Fruit fly (Drosophila melanogaster) whole organism, embryonic: ENCODE results near the gene Glg1.

Source experiments
- Abd-B ChIP-seq: fragments of 200-800 bp; sonication (Bioruptor generic); optimal IDR thresholded peaks from 2 replicates; lab custom pipeline; 2018; ENCODE audit warnings: missing biosample characterization, mild to moderate bottlenecking, missing genetic modification characterization, moderate library complexity
- Ada2b ChIP-seq: fragments of 200-800 bp; sonication (Bioruptor generic); IDR thresholded peaks from 2 replicates; pipeline ENCODE4 v1.3.6; 2022; ENCODE audit warnings: missing biosample characterization, missing genetic modification characterization
- B-H2 ChIP-seq: fragments of 200-800 bp; sonication (Bioruptor generic); optimal IDR thresholded peaks from 2 replicates; lab custom pipeline; 2018; ENCODE audit warnings: missing biosample characterization, mild to moderate bottlenecking, missing genetic modification characterization
- BEAF-32 ChIP-seq: fragments of 200-800 bp; sonication (Bioruptor generic); optimal IDR thresholded peaks from 3 replicates; lab custom pipeline; 2017; ENCODE audit warnings: missing biosample characterization, missing genetic modification characterization, mild to moderate bottlenecking, moderate library complexity, missing genetic modification reagents
- CG10147 ChIP-seq: fragments of 200-800 bp; sonication (Bioruptor generic); optimal IDR thresholded peaks from 2 replicates; lab custom pipeline; 2019; ENCODE audit warnings: missing biosample characterization, mild to moderate bottlenecking, missing genetic modification characterization, moderate library complexity
- CG13287 ChIP-seq: fragments of 200-800 bp; sonication (Bioruptor generic); IDR thresholded peaks from 2 replicates; pipeline ENCODE4 v1.3.6; 2022; ENCODE audit warnings: missing biosample characterization, missing genetic modification characterization; ENCODE audit not compliant: partially characterized antibody
- CG1602 ChIP-seq: fragments of 200-800 bp; sonication (Bioruptor generic); optimal IDR thresholded peaks from 3 replicates; lab custom pipeline; 2016; ENCODE audit warnings: missing biosample characterization, missing genetic modification characterization
- CG1832 ChIP-seq: fragments of 200-800 bp; sonication (Bioruptor generic); optimal IDR thresholded peaks from 2 replicates; lab custom pipeline; 2017; ENCODE audit warnings: missing biosample characterization, mild to moderate bottlenecking, missing genetic modification characterization, inconsistent platforms
- CG18764 ChIP-seq: fragments of 200-800 bp; sonication (Bioruptor generic); optimal IDR thresholded peaks from 3 replicates; lab custom pipeline; 2016; ENCODE audit warnings: missing biosample characterization, missing genetic modification characterization
- CG2712 ChIP-seq: fragments of 200-800 bp; optimal IDR thresholded peaks from 3 replicates; lab custom pipeline; 2019; ENCODE audit warnings: missing biosample characterization, mild to moderate bottlenecking, missing genetic modification characterization, moderate library complexity
- CG31388 ChIP-seq: fragments of 200-800 bp; sonication (Bioruptor generic); optimal IDR thresholded peaks from 2 replicates; lab custom pipeline; 2016; ENCODE audit warnings: missing biosample characterization, missing genetic modification characterization
- CG4282 ChIP-seq: fragments of 200-800 bp; sonication (Bioruptor generic); optimal IDR thresholded peaks from 2 replicates; lab custom pipeline; 2016; ENCODE audit warnings: missing biosample characterization, missing genetic modification characterization
- CG4424 ChIP-seq: fragments of 200-800 bp; sonication (Bioruptor generic); optimal IDR thresholded peaks from 3 replicates; lab custom pipeline; 2016; ENCODE audit warnings: missing biosample characterization, missing genetic modification characterization
- CG4707 ChIP-seq: fragments of 200-800 bp; sonication (Bioruptor generic); optimal IDR thresholded peaks from 2 replicates; lab custom pipeline; 2018; ENCODE audit warnings: missing biosample characterization, mild to moderate bottlenecking, missing genetic modification characterization, moderate library complexity
- CG6791 ChIP-seq: fragments of 200-800 bp; sonication (Bioruptor generic); IDR thresholded peaks from 3 replicates; pipeline ENCODE4 v1.3.6; 2022; ENCODE audit warnings: missing biosample characterization, missing genetic modification characterization; ENCODE audit not compliant: partially characterized antibody
- CG7928 ChIP-seq: fragments of 200-800 bp; sonication (Bioruptor generic); optimal IDR thresholded peaks from 2 replicates; lab custom pipeline; 2017; ENCODE audit warnings: missing biosample characterization, mild to moderate bottlenecking, missing genetic modification characterization
- CHES-1-like ChIP-seq: fragments of 200-800 bp; sonication (Bioruptor generic); optimal IDR thresholded peaks from 2 replicates; lab custom pipeline; 2016; ENCODE audit warnings: missing biosample characterization, missing genetic modification characterization
- CTCF ChIP-seq: fragments of 200-800 bp; sonication (Bioruptor generic); optimal IDR thresholded peaks from 2 replicates; lab custom pipeline; 2017; ENCODE audit warnings: missing biosample characterization, mild to moderate bottlenecking, missing genetic modification characterization, moderate library complexity
- Dip2 ChIP-seq: fragments of 200-800 bp; sonication (Bioruptor generic); IDR thresholded peaks from 2 replicates; pipeline ENCODE4 v1.3.6; 2022; ENCODE audit warnings: missing biosample characterization, missing genetic modification characterization
- Drgx ChIP-seq: fragments of 200-800 bp; sonication (Bioruptor generic); IDR thresholded peaks from 2 replicates; pipeline ENCODE4 v1.3.6; 2022; ENCODE audit warnings: missing biosample characterization, missing genetic modification characterization
- E2f2 ChIP-seq: fragments of 200-800 bp; sonication (Bioruptor generic); IDR thresholded peaks from 2 replicates; pipeline ENCODE4 v1.3.6; 2022; ENCODE audit warnings: missing biosample characterization, missing genetic modification characterization
- MBD-R2 ChIP-seq: fragments of 200-800 bp; sonication (Bioruptor generic); IDR thresholded peaks from 2 replicates; pipeline ENCODE4 v1.3.6; 2022; ENCODE audit warnings: missing biosample characterization, missing genetic modification characterization
- MTF-1 ChIP-seq: fragments of 200-800 bp; sonication (Bioruptor generic); optimal IDR thresholded peaks from 2 replicates; lab custom pipeline; 2018; ENCODE audit warnings: missing biosample characterization, mild to moderate bottlenecking, missing genetic modification characterization, borderline replicate concordance
- Med ChIP-seq: fragments of 200-800 bp; sonication (Bioruptor generic); peaks from one replicate; lab custom pipeline; 2016; ENCODE audit warnings: missing biosample characterization, missing genetic modification characterization, mild to moderate bottlenecking, inconsistent platforms, moderate library complexity
- Meics ChIP-seq: fragments of 200-800 bp; sonication (Bioruptor generic); optimal IDR thresholded peaks from 2 replicates; lab custom pipeline; 2017; ENCODE audit warnings: missing biosample characterization, mild to moderate bottlenecking, missing genetic modification characterization
- Neu2 ChIP-seq: fragments of 200-800 bp; sonication (Bioruptor generic); optimal IDR thresholded peaks from 3 replicates; lab custom pipeline; 2016; ENCODE audit warnings: missing biosample characterization, missing genetic modification characterization, borderline replicate concordance
- Pdp1 ChIP-seq, 2 experiments: fragments of 200-800 bp; sonication (Bioruptor generic); optimal IDR thresholded peaks; 3 replicates each; lab custom pipeline; 2016; ENCODE audit warnings: missing biosample characterization in 2 of 2, missing genetic modification characterization in 2 of 2, mild to moderate bottlenecking in 1 of 2, moderate library complexity in 1 of 2
- YL-1 ChIP-seq: fragments of 200-800 bp; sonication (Bioruptor generic); optimal IDR thresholded peaks from 3 replicates; lab custom pipeline; 2017; ENCODE audit warnings: missing biosample characterization, mild to moderate bottlenecking, missing genetic modification characterization
- bsh ChIP-seq, 2 experiments: fragments of 200-800 bp; sonication (Bioruptor generic); optimal IDR thresholded peaks; 2 replicates each; lab custom pipeline; 2017 to 2018; ENCODE audit warnings: mild to moderate bottlenecking in 2 of 2, missing biosample characterization in 2 of 2, missing genetic modification characterization in 2 of 2, moderate library complexity in 1 of 2
- chinmo ChIP-seq: fragments of 200-800 bp; sonication (Bioruptor generic); IDR thresholded peaks from 4 replicates; pipeline ENCODE4 v1.3.6; 2022; ENCODE audit warnings: missing biosample characterization, missing genetic modification characterization; ENCODE audit not compliant: partially characterized antibody
- corto ChIP-seq: fragments of 200-800 bp; sonication (Bioruptor generic); optimal IDR thresholded peaks from 2 replicates; lab custom pipeline; 2016; ENCODE audit warnings: missing biosample characterization, mild to moderate bottlenecking, missing genetic modification characterization, moderate library complexity
- fru ChIP-seq: fragments of >200 bp; optimal IDR thresholded peaks from 2 replicates; lab custom pipeline; 2017
- gfzf ChIP-seq: fragments of 200-800 bp; sonication (Bioruptor generic); optimal IDR thresholded peaks from 2 replicates; lab custom pipeline; 2016; ENCODE audit warnings: missing biosample characterization, mild to moderate bottlenecking, missing genetic modification characterization, moderate library complexity
- hb ChIP-seq: fragments of 200-800 bp; sonication (Bioruptor generic); IDR thresholded peaks from 3 replicates; pipeline ENCODE4 v1.3.6; 2022; ENCODE audit warnings: missing biosample characterization, missing genetic modification characterization; ENCODE audit not compliant: partially characterized antibody
- jumu ChIP-seq: fragments of 200-800 bp; sonication (Bioruptor generic); optimal IDR thresholded peaks from 3 replicates; lab custom pipeline; 2016; ENCODE audit warnings: missing biosample characterization, missing genetic modification characterization
- knrl ChIP-seq: fragments of 200-800 bp; sonication (Bioruptor generic); IDR thresholded peaks from 3 replicates; pipeline ENCODE4 v1.3.6; 2022; ENCODE audit warnings: missing biosample characterization, missing genetic modification characterization; ENCODE audit not compliant: partially characterized antibody
- lola ChIP-seq, 3 experiments: fragments of >200 bp in 2 of 3; fragments of 200-800 bp in 1 of 3; sonication (Bioruptor generic) in 1 of 3; optimal IDR thresholded peaks; 2 replicates each; lab custom pipeline; 2017 to 2019; ENCODE audit warnings: missing biosample characterization in 3 of 3, missing genetic modification characterization in 3 of 3, mild to moderate bottlenecking in 1 of 3, moderate library complexity in 1 of 3
- mld ChIP-seq: fragments of 200-800 bp; sonication (Bioruptor generic); IDR thresholded peaks from 3 replicates; pipeline ENCODE4 v1.3.6; 2022; ENCODE audit warnings: missing biosample characterization, missing genetic modification characterization; ENCODE audit not compliant: partially characterized antibody
- row ChIP-seq: fragments of 200-800 bp; sonication (Bioruptor generic); IDR thresholded peaks from 3 replicates; pipeline ENCODE4 v1.3.6; 2022; ENCODE audit warnings: missing biosample characterization, missing genetic modification characterization
- so ChIP-seq: fragments of 200-800 bp; sonication (Bioruptor generic); IDR thresholded peaks from 3 replicates; pipeline ENCODE4 v1.3.6; 2022; ENCODE audit warnings: missing biosample characterization, missing genetic modification characterization
- stc ChIP-seq: fragments of 200-800 bp; sonication (Bioruptor generic); IDR thresholded peaks from 2 replicates; pipeline ENCODE4 v1.3.6; 2022; ENCODE audit warnings: missing biosample characterization, missing genetic modification characterization
- sug ChIP-seq: fragments of 200-800 bp; optimal IDR thresholded peaks from 2 replicates; lab custom pipeline; 2019; ENCODE audit warnings: missing biosample characterization, mild to moderate bottlenecking, missing genetic modification characterization, moderate library complexity
- wek ChIP-seq: fragments of 200-800 bp; sonication (Bioruptor generic); optimal IDR thresholded peaks from 3 replicates; lab custom pipeline; 2018; ENCODE audit warnings: missing biosample characterization, mild to moderate bottlenecking, missing genetic modification characterization, moderate library complexity

The Glg1 gene

dm6 chr3L:21492723-21493316 is 14.5 kb downstream of the Glg1 start, which contains the start of the genes CG7202 and CG7519 (continued):
- TF ChIP-seq MTF-1 (GFP tag; lab: Kevin White, UChicago), result no peak
- TF ChIP-seq YL-1, result peak; percentile 33
- TF ChIP-seq chinmo (GFP tag; lab: Robert Waterston, UW), result no peak
- TF ChIP-seq CHES-1-like (GFP tag; lab: Kevin White, UChicago), result no peak
- TF ChIP-seq CG31388 (GFP tag; lab: Kevin White, UChicago), result no peak
- no peak for TF ChIP-seq hb
- no peak for TF ChIP-seq CG4707 (GFP tag; lab: Kevin White, UChicago)
- TF ChIP-seq Abd-B (GFP tag; lab: Kevin White, UChicago), result no peak
- TF ChIP-seq Med (GFP tag; lab: Kevin White, UChicago), result peak; percentile 24
- no peak for TF ChIP-seq CG1602 (GFP tag; lab: Kevin White, UChicago)
- no peak for TF ChIP-seq jumu (GFP tag; lab: Kevin White, UChicago)
- peak; percentile 45; the same call in 1 of the 2 replicates for TF ChIP-seq MBD-R2 (GFP tag; lab: Robert Waterston, UW)
- TF ChIP-seq, all 482 proteins: peak for 23

- no peak for TF ChIP-seq CG4282 (GFP tag; lab: Kevin White, UChicago)
- no peak for TF ChIP-seq so (GFP tag; lab: Robert Waterston, UW)
- TF ChIP-seq Dip2 (GFP tag; lab: Robert Waterston, UW), result no peak
- TF ChIP-seq Neu2 (GFP tag; lab: Kevin White, UChicago), result peak; percentile 9
- no peak for TF ChIP-seq CG7928 (GFP tag; lab: Kevin White, UChicago)
- no peak for TF ChIP-seq CG18764 (GFP tag; lab: Kevin White, UChicago)
- TF ChIP-seq MTF-1 (GFP tag; lab: Kevin White, UChicago), result no peak
- TF ChIP-seq, all 482 proteins: peak for 1
These were observed 16.9 kb downstream of the Glg1 start, which contains the start of gene Neu2 for dm6 chr3L:21490486-21490885. TSS of gene Neu2 (minus strand) at chr3L:21490586.

- TF ChIP-seq Drgx (GFP tag; lab: Robert Waterston, UW) (0 out of 2 replicates have a peak, but pooled peaks have one; percentile 23), CG6791 (GFP tag; lab: Robert Waterston, UW) (0 out of 3 replicates have a peak, but pooled peaks have one; percentile 11), row (GFP tag; lab: Robert Waterston, UW) (peak; percentile 33; the same call in 1 of the 3 replicates), Ada2b (0 out of 2 replicates have a peak, but pooled peaks have one; percentile 17)
These were observed 22.0 kb downstream of the Glg1 start for dm6 chr3L:21485371-21485770.

- TF ChIP-seq B-H2 (peak; percentile 50), lola (GFP tag; optimal IDR thresholded peaks at IDR 0.05; lab: Kevin White, UChicago) (peak in 1 of 3 experiments; percentile 6), row (GFP tag; lab: Robert Waterston, UW) (peak; percentile 20; the same call in 1 of the 3 replicates), knrl (GFP tag; lab: Robert Waterston, UW) (peak; percentile 50; the same call in 1 of the 3 replicates), CG4707 (GFP tag; lab: Kevin White, UChicago) (no peak), corto (no peak), BEAF-32 (GFP tag; lab: Kevin White, UChicago) (peak; percentile 26), CG10147 (GFP tag; lab: Kevin White, UChicago) (peak; percentile 38), Meics (GFP tag; lab: Kevin White, UChicago) (no peak), E2f2 (GFP tag; lab: Robert Waterston, UW) (peak; percentile 43), fru (lab: Kevin White, UChicago) (no peak), CG2712 (tag; lab: Kevin White, UChicago) (peak; percentile 47), CG4424 (GFP tag; lab: Kevin White, UChicago) (peak; percentile 25), CG1832 (no peak), CG13287 (GFP tag; lab: Robert Waterston, UW) (peak; percentile 60), mld (no peak), stc (GFP tag; lab: Robert Waterston, UW) (no peak), sug (peak; percentile 61), bsh (GFP tag; optimal IDR thresholded peaks at IDR 0.05; lab: Kevin White, UChicago) (peak in 1 of 2 experiments; percentile 7), Pdp1 (GFP tag; optimal IDR thresholded peaks at IDR 0.05; lab: Kevin White, UChicago) (peak in 1 of 2 experiments; percentile 48), CTCF (GFP tag; lab: Kevin White, UChicago) (peak; percentile 96), gfzf (GFP tag; lab: Kevin White, UChicago) (peak; percentile 41), wek (GFP tag; lab: Kevin White, UChicago) (no peak)
These were observed 23.5 kb downstream of the Glg1 start for dm6 chr3L:21483837-21484236.
